Fruit fly (Drosophila melanogaster): ENCODE measurements around the gene CG3744.

DNA sequence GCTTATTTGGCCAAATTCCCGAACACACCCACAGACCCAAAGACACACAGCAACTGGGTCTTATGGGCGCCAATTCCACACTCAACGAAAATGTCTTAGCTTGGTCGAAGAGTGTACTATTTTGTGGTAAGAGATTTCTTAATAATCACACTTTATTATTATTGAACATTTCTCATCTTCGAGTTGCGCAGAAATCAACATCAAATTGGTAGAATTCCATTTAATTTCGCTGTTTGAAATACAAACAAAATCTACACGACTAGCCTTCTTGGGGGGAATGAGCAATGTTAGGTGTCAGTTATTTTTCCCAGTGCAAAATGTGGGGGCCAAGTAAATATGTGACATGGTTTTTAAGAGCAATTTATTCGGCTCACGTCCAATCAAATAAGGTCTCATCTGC lies 14.5 kb upstream of the CG3744 start:
- TF ChIP-seq Clk (GFP tag; optimal IDR thresholded peaks at IDR 0.05) (no peak), toe (GFP tag; optimal IDR thresholded peaks at IDR 0.05) (no peak), CG33017 (tag; optimal IDR thresholded peaks at IDR 0.05) (no peak), ovo (GFP tag; optimal IDR thresholded peaks at IDR 0.05) (no peak), kay (GFP tag; ENCODE audit: borderline replicate concordance) (no peak), CG14711 (tag; optimal IDR thresholded peaks at IDR 0.05) (no peak), CG11617 (GFP tag; optimal IDR thresholded peaks at IDR 0.05) (no peak), CG1620 (GFP tag; optimal IDR thresholded peaks at IDR 0.05) (no peak), Hr96 (GFP tag; optimal IDR thresholded peaks at IDR 0.05) (no peak)
